Fruit fly (Drosophila melanogaster): ENCODE data around the gene CG8607.

The CG8607 gene

DNA sequence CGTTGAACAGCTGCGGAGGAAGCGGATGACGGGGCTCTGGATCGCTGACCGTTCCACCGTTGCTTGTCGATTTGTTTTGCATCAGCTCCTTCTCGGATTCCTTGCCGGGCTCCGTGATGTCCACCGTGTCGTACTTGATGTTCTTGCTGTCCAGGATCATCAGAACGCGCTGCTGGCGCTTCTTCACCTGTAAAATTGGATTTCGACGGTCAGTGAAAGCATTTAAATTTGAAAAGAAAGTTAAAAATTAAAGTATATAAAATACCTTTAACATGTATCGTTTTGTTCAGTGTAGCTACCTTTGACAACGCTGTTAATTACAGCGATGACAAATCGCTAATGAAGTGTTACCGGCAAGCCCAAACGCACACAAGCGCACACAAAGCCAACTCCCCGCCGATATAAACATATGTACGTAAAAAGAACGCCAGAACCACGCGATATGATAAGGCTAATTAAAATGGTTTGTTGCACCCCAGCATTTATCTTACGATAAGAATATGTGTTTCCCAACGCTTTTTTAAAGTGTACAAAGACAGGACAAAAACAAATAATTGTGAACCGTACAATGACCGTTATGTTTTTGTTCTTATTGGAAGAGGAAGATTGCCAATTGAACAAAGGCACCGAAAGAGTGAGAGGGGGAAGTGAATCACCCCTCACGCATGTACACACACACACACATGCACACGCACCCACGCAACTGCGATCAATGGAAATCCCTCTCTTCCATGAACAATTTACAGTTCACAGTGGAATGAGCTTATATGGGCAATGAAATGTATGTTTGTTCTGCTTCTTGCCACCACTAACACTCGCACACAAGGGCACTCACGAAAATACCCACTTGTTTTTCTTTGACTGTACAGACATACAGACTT is 48.2 kb downstream of the CG8607 start (continued):
- TF ChIP-seq Xrp1 (GFP tag; IDR thresholded peaks at IDR 0.05) = peak; percentile 47; the same call in 1 of the 2 replicates
- no peak for TF ChIP-seq Usf (GFP tag; optimal IDR thresholded peaks at IDR 0.05)
- TF ChIP-seq CG1603 (tag; optimal IDR thresholded peaks at IDR 0.05) = peak; percentile 12
- TF ChIP-seq lilli (GFP tag; optimal IDR thresholded peaks at IDR 0.05) = peak; percentile 35
- peak; percentile 7 for TF ChIP-seq HmgD (GFP tag; optimal IDR thresholded peaks at IDR 0.05)
- peak; percentile 1 for TF ChIP-seq Ets97D (GFP tag; optimal IDR thresholded peaks at IDR 0.05)
- TF ChIP-seq Mes4 (GFP tag; optimal IDR thresholded peaks at IDR 0.05) = no peak
- TF ChIP-seq CrebB (tag; optimal IDR thresholded peaks at IDR 0.05) = peak; percentile 16
- no peak for TF ChIP-seq Hey (tag; optimal IDR thresholded peaks at IDR 0.05)
- 0 out of 3 replicates have a peak, but pooled peaks have one; percentile 67 for TF ChIP-seq CG2199 (GFP tag; IDR thresholded peaks at IDR 0.05)
- 0 out of 2 replicates have a peak, but pooled peaks have one; percentile 9 for TF ChIP-seq Rx (GFP tag; IDR thresholded peaks at IDR 0.05)
- peak; percentile 48 for TF ChIP-seq zf30C (GFP tag; optimal IDR thresholded peaks at IDR 0.05)
- TF ChIP-seq ind (GFP tag; optimal IDR thresholded peaks at IDR 0.05) = no peak
- TF ChIP-seq amos (GFP tag; IDR thresholded peaks at IDR 0.05; ENCODE audit: partially characterized antibody) = no peak
- TF ChIP-seq CG34422 (GFP tag; IDR thresholded peaks at IDR 0.05) = peak; percentile 47; the same call in 1 of the 3 replicates
- no peak for TF ChIP-seq CG14441 (GFP tag; IDR thresholded peaks at IDR 0.05)
- TF ChIP-seq Gug (GFP tag; IDR thresholded peaks at IDR 0.05) = no peak
- TF ChIP-seq CG3407 (GFP tag; optimal IDR thresholded peaks at IDR 0.05) = no peak
- TF ChIP-seq peb (GFP tag; IDR thresholded peaks at IDR 0.05) = no peak
- TF ChIP-seq CG2712 (tag; optimal IDR thresholded peaks at IDR 0.05) = peak; percentile 96
- TF ChIP-seq gcm (GFP tag; optimal IDR thresholded peaks at IDR 0.05) = peak; percentile 5
- TF ChIP-seq fru (optimal IDR thresholded peaks at IDR 0.05) = no peak
- peak; percentile 24; the same call in 1 of the 2 replicates for TF ChIP-seq CG14014 (GFP tag; IDR thresholded peaks at IDR 0.05)
- TF ChIP-seq dpn (GFP tag; optimal IDR thresholded peaks at IDR 0.05) = peak; percentile 7 to 18
- TF ChIP-seq fu2 (GFP tag; optimal IDR thresholded peaks at IDR 0.05) = no peak
- peak; percentile 7 for TF ChIP-seq D19A (tag; optimal IDR thresholded peaks at IDR 0.05)
- TF ChIP-seq Xbp1 (GFP tag; optimal IDR thresholded peaks at IDR 0.05) = peak; percentile 35
- peak; percentile 62; the same call in 1 of the 3 replicates for TF ChIP-seq CG17361 (GFP tag; IDR thresholded peaks at IDR 0.05)

- TF ChIP-seq CG3065 (GFP tag; optimal IDR thresholded peaks at IDR 0.05) (peak; percentile 71), pzg (GFP tag; optimal IDR thresholded peaks at IDR 0.05) (peak; percentile 2), emc (GFP tag; optimal IDR thresholded peaks at IDR 0.05) (no peak), CG10321 (GFP tag; IDR thresholded peaks at IDR 0.05) (peak; percentile 16; the same call in 1 of the 2 replicates), Doc3 (GFP tag; IDR thresholded peaks at IDR 0.05; ENCODE audit: partially characterized antibody) (no peak), Meics (GFP tag; optimal IDR thresholded peaks at IDR 0.05) (peak; percentile 38), Dbx (GFP tag; IDR thresholded peaks at IDR 0.05) (no peak), CG34422 (GFP tag; IDR thresholded peaks at IDR 0.05) (0 out of 3 replicates have a peak, but pooled peaks have one; percentile 21), MESR4 (GFP tag; optimal IDR thresholded peaks at IDR 0.05) (peak; percentile 51), CG17359 (tag; optimal IDR thresholded peaks at IDR 0.05) (no peak), Med (GFP tag) (peak; percentile 76), cad (GFP tag; optimal IDR thresholded peaks at IDR 0.05) (peak; percentile 6), phol (tag; optimal IDR thresholded peaks at IDR 0.05) (no peak), CG4617 (GFP tag; optimal IDR thresholded peaks at IDR 0.05; ENCODE audit: borderline replicate concordance) (peak; percentile 39)
Measured at dm6 chr3L:7368934-7369333, 49.1 kb downstream of the CG8607 start, which contains the start of gene Sh3beta. Gene Sh3beta, minus strand, starts transcription at chr3L:7369260.
